Worm (Caenorhabditis elegans): ENCODE data around the gene C55C3.1.

C55C3.1 gene

DNA sequence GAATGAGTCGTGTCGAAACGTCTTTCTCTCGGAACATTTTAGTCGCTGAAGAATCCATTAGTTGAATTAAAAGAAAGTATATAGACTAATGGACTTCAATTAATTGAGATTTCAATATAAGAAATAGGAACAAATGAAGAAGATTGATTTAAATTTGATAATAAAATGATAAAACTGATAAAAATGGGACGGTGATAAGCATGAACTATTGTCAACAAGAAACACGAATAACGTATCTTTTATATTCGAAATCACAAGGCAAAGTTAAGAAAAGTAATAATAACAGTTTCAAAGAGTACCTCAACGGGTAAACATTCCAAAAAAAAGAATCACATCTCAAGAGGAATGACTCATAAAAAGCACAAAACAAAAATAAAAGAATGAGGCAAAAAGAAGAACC lies 39.4 kb upstream of the C55C3.1 start, which contains the start of gene T19E7.6:
Gene T19E7.6, minus strand, starts transcription at position 45 of the 400 bp plus-strand sequence.
- no peak for TF ChIP-seq med-1 (GFP tag; optimal IDR thresholded peaks at IDR 0.05; ENCODE audit: insufficient read depth)
- TF ChIP-seq ztf-29 (GFP tag; IDR thresholded peaks at IDR 0.05) = no peak
- no peak for TF ChIP-seq ztf-23 (GFP tag; IDR thresholded peaks at IDR 0.05)
- TF ChIP-seq cog-1 (tag; optimal IDR thresholded peaks at IDR 0.05) = no peak
- no peak for TF ChIP-seq flt-1 (GFP tag; IDR thresholded peaks at IDR 0.05)
- TF ChIP-seq klf-2 (GFP tag; conservative IDR thresholded peaks at IDR 0.05) = no peak
- TF ChIP-seq ref-1 (GFP tag; conservative IDR thresholded peaks at IDR 0.05) = no peak
- no peak for TF ChIP-seq tab-1 (GFP tag; IDR thresholded peaks at IDR 0.05)
- TF ChIP-seq T22C8.4 (GFP tag; IDR thresholded peaks at IDR 0.05) = no peak

- TF ChIP-seq med-1 (GFP tag; optimal IDR thresholded peaks at IDR 0.05; ENCODE audit: insufficient read depth) (no peak), T22C8.4 (GFP tag; IDR thresholded peaks at IDR 0.05) (no peak), ref-1 (GFP tag; conservative IDR thresholded peaks at IDR 0.05) (no peak), flt-1 (GFP tag; IDR thresholded peaks at IDR 0.05) (no peak), klf-2 (GFP tag; conservative IDR thresholded peaks at IDR 0.05) (no peak)
These were observed 37.6 kb upstream of the C55C3.1 start for ce11 chrIV:5671325-5671724.

DNA sequence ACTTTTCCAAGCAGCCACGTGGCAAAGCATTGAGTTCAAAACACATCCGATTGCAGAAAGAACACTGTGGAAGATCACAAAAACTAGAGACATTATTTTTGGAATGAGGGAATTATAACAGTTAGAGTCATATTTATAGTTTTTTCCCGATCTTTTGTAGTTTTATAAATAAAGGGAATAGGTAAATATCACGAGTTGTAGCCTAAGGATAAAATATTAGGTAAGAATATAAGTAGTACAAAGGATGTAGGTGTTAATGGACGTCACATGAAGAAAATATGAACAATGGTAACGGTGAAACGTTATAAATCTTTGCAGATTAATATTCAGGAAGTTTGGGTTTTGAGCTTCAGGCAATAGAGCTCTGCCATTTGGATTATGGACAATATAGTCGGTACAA lies 34.5 kb upstream of the C55C3.1 start, which contains the start of gene srd-5:
Gene srd-5, minus strand, starts transcription at position 101 of the 400 bp plus-strand sequence.
- TF ChIP-seq cog-1 (tag; optimal IDR thresholded peaks at IDR 0.05) (no peak), ref-1 (GFP tag; conservative IDR thresholded peaks at IDR 0.05) (no peak), flt-1 (GFP tag; IDR thresholded peaks at IDR 0.05) (no peak), T22C8.4 (GFP tag; IDR thresholded peaks at IDR 0.05) (no peak), tab-1 (GFP tag; IDR thresholded peaks at IDR 0.05) (no peak), ztf-23 (GFP tag; IDR thresholded peaks at IDR 0.05) (no peak), med-1 (GFP tag; optimal IDR thresholded peaks at IDR 0.05; ENCODE audit: insufficient read depth) (no peak), klf-2 (GFP tag; conservative IDR thresholded peaks at IDR 0.05) (no peak), ztf-29 (GFP tag; IDR thresholded peaks at IDR 0.05) (no peak)

- TF ChIP-seq ztf-23 (GFP tag; IDR thresholded peaks at IDR 0.05) = no peak
- TF ChIP-seq klf-2 (GFP tag; conservative IDR thresholded peaks at IDR 0.05) = no peak
- no peak for TF ChIP-seq T22C8.4 (GFP tag; IDR thresholded peaks at IDR 0.05)
- no peak for TF ChIP-seq cog-1 (tag; optimal IDR thresholded peaks at IDR 0.05)
- no peak for TF ChIP-seq flt-1 (GFP tag; IDR thresholded peaks at IDR 0.05)
- no peak for TF ChIP-seq ref-1 (GFP tag; conservative IDR thresholded peaks at IDR 0.05)
- TF ChIP-seq tab-1 (GFP tag; IDR thresholded peaks at IDR 0.05) = no peak
- no peak for TF ChIP-seq ztf-29 (GFP tag; IDR thresholded peaks at IDR 0.05)
- no peak for TF ChIP-seq med-1 (GFP tag; optimal IDR thresholded peaks at IDR 0.05; ENCODE audit: insufficient read depth)
These were observed 30.9 kb upstream of the C55C3.1 start, which contains the start of gene C55C3.4 for ce11 chrIV:5678044-5678443. Gene C55C3.4 (minus strand): TSS chrIV:5678144.

DNA sequence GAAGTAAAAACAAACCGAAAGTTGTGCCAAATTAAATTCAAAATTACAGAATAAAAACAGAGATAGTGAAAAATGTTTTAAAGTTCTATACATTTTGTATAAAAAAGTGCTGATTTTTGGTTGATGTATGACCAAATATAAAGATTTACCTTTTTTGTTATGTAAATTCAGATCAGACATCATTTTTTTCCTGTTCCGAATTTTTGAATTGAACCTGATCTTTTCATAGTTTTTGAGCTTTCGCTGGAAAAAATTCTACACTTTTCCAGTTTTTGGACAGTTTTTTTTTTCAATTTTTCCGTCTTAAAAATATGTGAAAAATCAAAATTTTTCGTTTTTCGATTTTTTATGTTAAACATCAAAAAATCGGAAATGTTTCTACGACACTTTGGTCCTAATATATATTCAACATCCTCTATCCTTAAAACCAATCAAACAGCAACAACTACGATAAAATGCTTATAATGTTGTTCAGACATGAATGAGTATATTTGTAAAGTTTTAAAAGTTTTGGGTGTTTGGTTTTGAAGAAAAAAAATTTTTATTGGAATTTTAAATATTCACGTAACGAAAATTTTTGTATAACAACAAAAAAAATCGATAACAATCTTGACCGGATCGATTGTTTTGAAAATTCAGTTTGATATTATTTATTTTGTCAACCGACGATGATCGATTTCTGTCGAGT lies 26.2 kb upstream of the C55C3.1 start, which contains the start of the genes C55C3.7 and C55C3.6:
Gene C55C3.7, minus strand, starts transcription at position 101 of the 688 bp plus-strand sequence.
Gene C55C3.6, plus strand, starts transcription at position 638 of the 688 bp plus-strand sequence.
- no peak for TF ChIP-seq ztf-23 (GFP tag; IDR thresholded peaks at IDR 0.05)
- TF ChIP-seq tab-1 (GFP tag; IDR thresholded peaks at IDR 0.05) = no peak
- no peak for TF ChIP-seq ztf-29 (GFP tag; IDR thresholded peaks at IDR 0.05)
- no peak for TF ChIP-seq flt-1 (GFP tag; IDR thresholded peaks at IDR 0.05)
- TF ChIP-seq cog-1 (tag; optimal IDR thresholded peaks at IDR 0.05) = no peak
- TF ChIP-seq ref-1 (GFP tag; conservative IDR thresholded peaks at IDR 0.05) = no peak
- TF ChIP-seq klf-2 (GFP tag; conservative IDR thresholded peaks at IDR 0.05) = no peak
- TF ChIP-seq T22C8.4 (GFP tag; IDR thresholded peaks at IDR 0.05) = no peak
- TF ChIP-seq med-1 (GFP tag; optimal IDR thresholded peaks at IDR 0.05; ENCODE audit: insufficient read depth) = no peak

DNA sequence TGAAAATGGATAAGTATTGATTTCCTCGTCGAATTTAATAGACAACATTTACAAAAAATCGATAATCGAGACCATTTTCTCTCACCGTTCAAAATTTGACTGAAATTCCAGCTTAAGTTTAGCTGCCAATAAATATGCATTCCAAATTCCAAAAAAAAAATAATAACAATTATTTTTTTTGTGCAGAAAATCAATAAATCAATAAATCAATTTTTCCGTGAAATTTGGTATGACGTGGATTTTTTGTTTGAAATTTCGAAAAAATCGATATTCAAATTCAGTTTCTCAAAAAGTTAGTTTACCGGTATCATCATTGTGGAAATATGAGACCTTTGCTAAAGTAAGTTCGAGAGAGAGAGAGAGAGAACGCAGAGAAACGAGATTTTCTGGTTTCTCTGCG lies 23.9 kb upstream of the C55C3.1 start, which contains the start of gene C55C3.3:
Gene C55C3.3, plus strand, starts transcription at position 274 of the 400 bp plus-strand sequence.
- TF ChIP-seq flt-1 (GFP tag; IDR thresholded peaks at IDR 0.05) (no peak), klf-2 (GFP tag; conservative IDR thresholded peaks at IDR 0.05) (no peak), ztf-23 (GFP tag; IDR thresholded peaks at IDR 0.05) (no peak), ztf-29 (GFP tag; IDR thresholded peaks at IDR 0.05) (no peak), cog-1 (tag; optimal IDR thresholded peaks at IDR 0.05) (no peak), med-1 (GFP tag; optimal IDR thresholded peaks at IDR 0.05; ENCODE audit: insufficient read depth) (no peak), ref-1 (GFP tag; conservative IDR thresholded peaks at IDR 0.05) (no peak), T22C8.4 (GFP tag; IDR thresholded peaks at IDR 0.05) (peak; percentile 45; the same call in 1 of the 2 replicates)

DNA sequence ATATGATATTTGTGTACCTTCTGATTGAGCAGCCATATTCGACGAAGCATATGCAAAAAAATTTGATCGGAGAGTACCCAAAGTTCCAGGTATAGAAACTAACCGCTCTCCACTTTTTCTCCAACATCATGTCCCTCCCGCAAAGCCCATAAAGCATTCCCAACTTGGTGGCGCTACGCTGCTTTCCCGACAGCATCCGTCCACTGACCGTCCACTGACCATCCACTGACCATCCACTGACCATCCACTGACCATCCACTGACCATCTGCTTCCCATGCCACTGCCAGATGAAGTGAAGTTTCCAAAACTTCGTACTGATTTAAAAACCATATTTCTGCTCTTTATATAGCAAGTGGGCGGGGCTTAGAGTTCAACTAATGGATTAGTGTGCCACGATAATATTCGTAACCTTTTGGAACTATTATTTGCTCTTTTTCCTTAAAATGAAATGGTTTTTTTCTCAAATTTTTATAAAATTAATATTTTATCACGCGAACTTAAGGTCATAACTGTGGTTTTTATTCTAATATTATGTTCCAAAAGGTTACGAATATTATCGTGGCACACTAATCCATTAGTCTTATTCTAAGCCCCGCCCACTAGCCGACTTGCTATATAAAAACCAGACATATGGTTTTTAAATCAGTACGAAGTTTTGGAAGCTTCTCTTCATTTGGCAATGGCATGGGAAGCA lies 18.4 kb upstream of the C55C3.1 start, which contains the start of gene C55C3.8:
Gene C55C3.8, plus strand, starts transcription at position 645 of the 695 bp plus-strand sequence.
- TF ChIP-seq ztf-23 (GFP tag; IDR thresholded peaks at IDR 0.05) = no peak
- no peak for TF ChIP-seq cog-1 (tag; optimal IDR thresholded peaks at IDR 0.05)
- no peak for TF ChIP-seq T22C8.4 (GFP tag; IDR thresholded peaks at IDR 0.05)
- TF ChIP-seq klf-2 (GFP tag; conservative IDR thresholded peaks at IDR 0.05) = no peak
- TF ChIP-seq tab-1 (GFP tag; IDR thresholded peaks at IDR 0.05) = no peak
- no peak for TF ChIP-seq med-1 (GFP tag; optimal IDR thresholded peaks at IDR 0.05; ENCODE audit: insufficient read depth)
- no peak for TF ChIP-seq ref-1 (GFP tag; conservative IDR thresholded peaks at IDR 0.05)
- no peak for TF ChIP-seq flt-1 (GFP tag; IDR thresholded peaks at IDR 0.05)
- no peak for TF ChIP-seq ztf-29 (GFP tag; IDR thresholded peaks at IDR 0.05)

DNA sequence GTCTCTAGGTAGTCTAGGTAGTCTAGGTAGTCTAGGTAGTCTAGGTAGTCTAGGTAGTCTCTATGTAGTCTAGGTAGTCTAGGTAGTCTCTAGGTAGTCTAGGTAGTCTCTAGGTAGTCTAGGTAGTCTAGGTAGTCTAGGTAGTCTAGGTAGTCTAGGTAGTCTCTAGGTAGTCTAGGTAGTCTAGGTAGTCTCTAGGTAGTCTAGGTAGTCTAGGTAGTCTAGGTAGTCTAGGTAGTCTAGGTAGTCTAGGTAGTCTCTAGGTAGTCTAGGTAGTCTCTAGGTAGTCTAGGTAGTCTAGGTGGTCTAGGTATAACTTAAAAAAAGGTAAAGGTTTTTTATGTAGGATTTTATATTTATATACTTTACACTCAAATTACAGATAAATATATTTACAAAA lies 17.7 kb upstream of the C55C3.1 start:
- TF ChIP-seq flt-1 (GFP tag; IDR thresholded peaks at IDR 0.05) (peak; percentile 22; the same call in 1 of the 2 replicates), ztf-23 (GFP tag; IDR thresholded peaks at IDR 0.05) (peak; percentile 32; the same call in 1 of the 2 replicates)

- no peak for TF ChIP-seq klf-2 (GFP tag; conservative IDR thresholded peaks at IDR 0.05)
These were observed 8.5 kb upstream of the C55C3.1 start for ce11 chrIV:5700372-5700771.

Data from whole organism, midembryonic.